Fruit fly (Drosophila melanogaster): ENCODE measurements around the gene spict.
A peak's percentile ranks its signal among the peaks of the same experiment; 100 is the strongest.

spict gene

dm6 chr2L:12750060-12750459 lies 45.5 kb downstream of the spict start (continued):
- TF ChIP-seq dmrt99B (tag; optimal IDR thresholded peaks at IDR 0.05), result peak; percentile 44
- no peak for TF ChIP-seq CG34376 (GFP tag; optimal IDR thresholded peaks at IDR 0.05)
- no peak for TF ChIP-seq CG3407 (GFP tag; optimal IDR thresholded peaks at IDR 0.05)
- TF ChIP-seq sc (optimal IDR thresholded peaks at IDR 0.05), result no peak
- no peak for TF ChIP-seq sc (GFP tag; optimal IDR thresholded peaks at IDR 0.05)
- TF ChIP-seq CTCF (GFP tag; optimal IDR thresholded peaks at IDR 0.05), result no peak
- no peak for TF ChIP-seq zf30C (GFP tag; optimal IDR thresholded peaks at IDR 0.05)
- peak; percentile 78 for TF ChIP-seq sens (GFP tag)
- peak; percentile 56 for TF ChIP-seq gem (tag; optimal IDR thresholded peaks at IDR 0.05)
- TF ChIP-seq CG6254 (GFP tag; optimal IDR thresholded peaks at IDR 0.05), result no peak
- no peak for TF ChIP-seq CG17568 (GFP tag; optimal IDR thresholded peaks at IDR 0.05)
- TF ChIP-seq Neu2 (GFP tag; optimal IDR thresholded peaks at IDR 0.05; ENCODE audit: borderline replicate concordance), result no peak
- no peak for TF ChIP-seq CG6854 (GFP tag; optimal IDR thresholded peaks at IDR 0.05)
- no peak for TF ChIP-seq zfh1 (GFP tag; IDR thresholded peaks at IDR 0.05)
- no peak for TF ChIP-seq CG4617 (GFP tag; optimal IDR thresholded peaks at IDR 0.05; ENCODE audit: borderline replicate concordance)
- TF ChIP-seq CG2116 (GFP tag; optimal IDR thresholded peaks at IDR 0.05), result no peak
- no peak for TF ChIP-seq zfh2 (GFP tag; optimal IDR thresholded peaks at IDR 0.05)
- no peak for TF ChIP-seq CG4730 (GFP tag; IDR thresholded peaks at IDR 0.05)
- no peak for TF ChIP-seq hth (optimal IDR thresholded peaks at IDR 0.05)
- no peak for TF ChIP-seq CG17328 (GFP tag; IDR thresholded peaks at IDR 0.05)
- no peak for TF ChIP-seq CG11093 (GFP tag; IDR thresholded peaks at IDR 0.05)
- TF ChIP-seq lilli (GFP tag; optimal IDR thresholded peaks at IDR 0.05), result no peak
- TF ChIP-seq HLH54F (GFP tag; optimal IDR thresholded peaks at IDR 0.05), result no peak
- TF ChIP-seq CG15011 (GFP tag; optimal IDR thresholded peaks at IDR 0.05), result no peak
- TF ChIP-seq tio (GFP tag; optimal IDR thresholded peaks at IDR 0.05), result no peak
- TF ChIP-seq danr (GFP tag; IDR thresholded peaks at IDR 0.05), result no peak
